Worm (Caenorhabditis elegans): ENCODE data around the gene srt-48.

DNA sequence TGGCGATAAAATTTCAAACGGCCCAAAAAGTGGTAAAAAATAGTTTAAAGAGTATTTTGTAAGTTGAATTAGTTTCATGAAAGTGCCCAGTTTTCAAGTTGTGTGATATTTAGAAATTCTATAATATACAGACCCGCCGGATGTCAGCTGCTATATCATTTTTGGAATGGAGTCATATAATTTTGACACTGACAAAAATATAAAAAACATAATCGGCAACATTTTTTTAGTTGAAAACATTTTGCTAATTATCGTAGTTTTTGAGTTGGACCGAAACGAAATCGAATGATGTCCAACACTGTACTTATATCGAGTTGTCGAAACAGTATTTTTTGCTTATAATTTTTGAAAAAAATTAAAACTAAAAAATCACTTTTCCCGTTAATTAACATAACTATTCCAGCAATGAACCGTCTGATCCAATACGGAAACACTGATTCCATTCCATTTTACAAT is 34.5 kb upstream of the srt-48 start, which contains the start of gene srt-44:
- TF ChIP-seq mls-2 (tag; optimal IDR thresholded peaks at IDR 0.05) (no peak), lin-13 (tag; optimal IDR thresholded peaks at IDR 0.05) (no peak), snpc-4 (tag; optimal IDR thresholded peaks at IDR 0.05) (no peak), pha-4 (tag; optimal IDR thresholded peaks at IDR 0.05) (no peak), nhr-237 (tag; optimal IDR thresholded peaks at IDR 0.05) (no peak), blmp-1 (tag; optimal IDR thresholded peaks at IDR 0.05) (no peak), nhr-28 (tag; optimal IDR thresholded peaks at IDR 0.05) (no peak), nhr-76 (tag; optimal IDR thresholded peaks at IDR 0.05) (no peak)

Measured in whole organism, mixed stage, embryonic.